Worm (Caenorhabditis elegans) whole organism, L1 larva: ENCODE results near the gene T28A11.20.

ENCODE experiments used
- C34B4.2 ChIP-seq: sonication (generic microtip); optimal IDR thresholded peaks from 2 replicates; lab custom pipeline; 2017; ENCODE audit warnings: mild to moderate bottlenecking, missing genetic modification characterization, missing compliant biosample characterization
- F16B12.6 ChIP-seq: fragments of 150-350 bp; optimal IDR thresholded peaks from 2 replicates; lab custom pipeline; 2014; ENCODE audit warnings: missing biosample characterization, missing genetic modification characterization
- aha-1 ChIP-seq: fragments of 150-350 bp; optimal IDR thresholded peaks from 2 replicates; lab custom pipeline; 2014; ENCODE audit warnings: missing biosample characterization, missing genetic modification characterization
- aly-2 ChIP-seq: fragments of 150-350 bp; optimal IDR thresholded peaks from 2 replicates; lab custom pipeline; 2014; ENCODE audit warnings: missing biosample characterization, missing genetic modification characterization
- blmp-1 ChIP-seq: fragments of 150-350 bp; optimal IDR thresholded peaks from 2 replicates; lab custom pipeline; 2014; ENCODE audit warnings: missing biosample characterization, missing genetic modification characterization
- ceh-63 ChIP-seq: fragments of 200-800 bp; sonication (Bioruptor generic); optimal IDR thresholded peaks from 2 replicates; lab custom pipeline; 2018; ENCODE audit warnings: mild to moderate bottlenecking, missing genetic modification characterization, missing compliant biosample characterization
- dsc-1 ChIP-seq: sonication (generic microtip); optimal IDR thresholded peaks from 2 replicates; lab custom pipeline; 2016; ENCODE audit warnings: mild to moderate bottlenecking, missing genetic modification characterization, missing compliant biosample characterization
- efl-1 ChIP-seq, 4 experiments: fragments of 150-350 bp; optimal IDR thresholded peaks in 3 of 4; peaks in 1 of 4; 1 replicate in 1 of 4; 2 replicates in 3 of 4; lab custom pipeline; 2014; ENCODE audit warnings: missing biosample characterization in 2 of 4, missing genetic modification characterization in 2 of 4, missing genetic modification reagents in 2 of 4
- efl-3 ChIP-seq: fragments of 200-800 bp; sonication (Bioruptor generic); optimal IDR thresholded peaks from 2 replicates; lab custom pipeline; 2018; ENCODE audit warnings: mild to moderate bottlenecking, missing genetic modification characterization, missing compliant biosample characterization
- egl-27 ChIP-seq, 2 experiments: fragments of 150-350 bp in 1 of 2; sonication (generic microtip); optimal IDR thresholded peaks; 3 replicates each; lab custom pipeline; 2017 to 2018; ENCODE audit warnings: missing biosample characterization in 2 of 2, missing genetic modification characterization in 2 of 2, missing genetic modification reagents in 2 of 2
- fkh-10 ChIP-seq: sonication (generic microtip); optimal IDR thresholded peaks from 2 replicates; lab custom pipeline; 2017; ENCODE audit warnings: missing biosample characterization, missing genetic modification reagents, missing genetic modification characterization
- fkh-8 ChIP-seq: sonication (generic microtip); optimal IDR thresholded peaks from 2 replicates; lab custom pipeline; 2016; ENCODE audit warnings: mild to moderate bottlenecking, missing genetic modification characterization, missing compliant biosample characterization
- hlh-4 ChIP-seq: sonication (generic microtip); optimal IDR thresholded peaks from 2 replicates; lab custom pipeline; 2016; ENCODE audit warnings: mild to moderate bottlenecking, missing genetic modification characterization, missing compliant biosample characterization
- hpl-2 ChIP-seq: fragments of 150-350 bp; optimal IDR thresholded peaks from 2 replicates; lab custom pipeline; 2014; ENCODE audit warnings: missing biosample characterization, missing genetic modification reagents, missing genetic modification characterization
- irx-1 ChIP-seq: sonication (generic microtip); optimal IDR thresholded peaks from 2 replicates; lab custom pipeline; 2016; ENCODE audit warnings: missing genetic modification characterization, missing compliant biosample characterization
- isw-1 ChIP-seq: fragments of 200-800 bp; sonication (Bioruptor generic); IDR thresholded peaks from 2 replicates; pipeline ENCODE4 v1.3.6; 2022; ENCODE audit warnings: missing genetic modification characterization, missing compliant biosample characterization
- jun-1 ChIP-seq: fragments of 150-350 bp; optimal IDR thresholded peaks from 2 replicates; lab custom pipeline; 2014; ENCODE audit warnings: missing biosample characterization, missing genetic modification reagents, missing genetic modification characterization
- lin-35 ChIP-seq, 2 experiments: fragments of 150-350 bp; optimal IDR thresholded peaks; 2 replicates each; lab custom pipeline; 2014; ENCODE audit warnings: missing biosample characterization in 2 of 2, missing genetic modification characterization in 2 of 2, missing genetic modification reagents in 2 of 2
- lsy-2 ChIP-seq, 2 experiments: fragments of 150-350 bp; optimal IDR thresholded peaks; 2 replicates each; lab custom pipeline; 2014; ENCODE audit warnings: missing biosample characterization in 2 of 2, missing genetic modification characterization in 2 of 2
- mdl-1 ChIP-seq, 2 experiments: fragments of 150-350 bp; optimal IDR thresholded peaks; 2 replicates each; lab custom pipeline; 2014 to 2017; ENCODE audit warnings: missing biosample characterization in 2 of 2, missing genetic modification characterization in 2 of 2, inconsistent platforms in 1 of 2
- mep-1 ChIP-seq: fragments of 150-350 bp; optimal IDR thresholded peaks from 2 replicates; lab custom pipeline; 2014; ENCODE audit warnings: missing biosample characterization, missing genetic modification characterization
- nhr-12 ChIP-seq: sonication (generic microtip); optimal IDR thresholded peaks from 2 replicates; lab custom pipeline; 2017; ENCODE audit warnings: missing biosample characterization, missing genetic modification characterization
- nhr-20 ChIP-seq: sonication (generic microtip); optimal IDR thresholded peaks from 2 replicates; lab custom pipeline; 2016; ENCODE audit warnings: mild to moderate bottlenecking, missing genetic modification characterization, missing compliant biosample characterization
- nhr-237 ChIP-seq: fragments of 150-350 bp; optimal IDR thresholded peaks from 2 replicates; lab custom pipeline; 2014; ENCODE audit warnings: missing biosample characterization, missing genetic modification characterization
- nhr-71 ChIP-seq: sonication (generic microtip); optimal IDR thresholded peaks from 2 replicates; lab custom pipeline; 2016; ENCODE audit warnings: mild to moderate bottlenecking, missing genetic modification characterization, moderate library complexity, missing compliant biosample characterization
- nhr-77 ChIP-seq: fragments of 150-350 bp; optimal IDR thresholded peaks from 2 replicates; lab custom pipeline; 2014; ENCODE audit warnings: missing biosample characterization, missing genetic modification characterization
- nhr-90 ChIP-seq: sonication (generic microtip); optimal IDR thresholded peaks from 2 replicates; lab custom pipeline; 2016; ENCODE audit warnings: mild to moderate bottlenecking, missing genetic modification characterization, missing compliant biosample characterization; ENCODE audit not compliant: poor library complexity
- pag-3 ChIP-seq: sonication (generic microtip); optimal IDR thresholded peaks from 2 replicates; lab custom pipeline; 2017; ENCODE audit warnings: missing genetic modification characterization, mild to moderate bottlenecking, missing compliant biosample characterization, antibody characterized with exemption, borderline replicate concordance; ENCODE audit not compliant: insufficient read depth
- pax-3 ChIP-seq: fragments of 200-800 bp; sonication (Bioruptor generic); optimal IDR thresholded peaks from 2 replicates; lab custom pipeline; 2018; ENCODE audit warnings: mild to moderate bottlenecking, missing genetic modification characterization, moderate library complexity, missing compliant biosample characterization
- skn-1 ChIP-seq: fragments of 150-350 bp; optimal IDR thresholded peaks from 2 replicates; lab custom pipeline; 2014; ENCODE audit warnings: missing biosample characterization, missing genetic modification characterization
- sox-4 ChIP-seq: sonication (generic microtip); optimal IDR thresholded peaks from 2 replicates; lab custom pipeline; 2016; ENCODE audit warnings: missing genetic modification characterization, missing compliant biosample characterization
- sptf-1 ChIP-seq: fragments of 150-350 bp; optimal IDR thresholded peaks from 2 replicates; lab custom pipeline; 2014; ENCODE audit warnings: missing biosample characterization, missing genetic modification characterization
- swsn-7 ChIP-seq: sonication (generic microtip); optimal IDR thresholded peaks from 2 replicates; lab custom pipeline; 2016; ENCODE audit warnings: missing genetic modification characterization, missing compliant biosample characterization
- unc-30 ChIP-seq: sonication (generic microtip); optimal IDR thresholded peaks from 2 replicates; lab custom pipeline; 2017; ENCODE audit warnings: missing biosample characterization, missing genetic modification characterization
- unc-98 ChIP-seq: fragments of 200-800 bp; sonication (Bioruptor generic); IDR thresholded peaks from 2 replicates; pipeline ENCODE4 v1.3.6; 2022; ENCODE audit warnings: missing genetic modification characterization, missing compliant biosample characterization
- zip-4 ChIP-seq: fragments of 200-800 bp; sonication (Bioruptor generic); optimal IDR thresholded peaks from 2 replicates; lab custom pipeline; 2018; ENCODE audit warnings: mild to moderate bottlenecking, missing genetic modification characterization, moderate library complexity, missing compliant biosample characterization
- ztf-11 ChIP-seq, 2 experiments: sonication (generic microtip); optimal IDR thresholded peaks; 2 replicates each; lab custom pipeline; 2016 to 2017; ENCODE audit warnings: missing genetic modification characterization in 2 of 2, missing biosample characterization in 1 of 2, missing compliant biosample characterization in 1 of 2

Gene T28A11.20

ce11 chrV:3257277-3257676 is 15.8 kb downstream of the T28A11.20 start, which contains the start of gene T28A11.22:
TSS of gene T28A11.22 (plus strand) at chrV:3257577.
- no peak for TF ChIP-seq ceh-63 (GFP tag; lab: Kevin White, UChicago)
- TF ChIP-seq mep-1 (tag; lab: Kevin White, UChicago): no peak
- TF ChIP-seq isw-1 (GFP tag; lab: Robert Waterston, UW): no peak
- no peak for TF ChIP-seq sptf-1
- TF ChIP-seq C34B4.2 (tag; lab: Kevin White, UChicago): no peak
- no peak for TF ChIP-seq mdl-1 (tag; optimal IDR thresholded peaks at IDR 0.05; lab: Kevin White, UChicago)
- TF ChIP-seq unc-98 (GFP tag; lab: Robert Waterston, UW): no peak
- TF ChIP-seq lsy-2 (tag; optimal IDR thresholded peaks at IDR 0.05; lab: Kevin White, UChicago): no peak
- TF ChIP-seq nhr-237 (tag; lab: Kevin White, UChicago): no peak
- no peak for TF ChIP-seq ztf-11 (tag; optimal IDR thresholded peaks at IDR 0.05; lab: Kevin White, UChicago)
- no peak for TF ChIP-seq skn-1 (tag; lab: Kevin White, UChicago)
- no peak for TF ChIP-seq irx-1 (tag; lab: Kevin White, UChicago)
- TF ChIP-seq fkh-10: no peak
- TF ChIP-seq unc-30: no peak
- TF ChIP-seq sox-4 (tag; lab: Kevin White, UChicago): no peak

- no peak for TF ChIP-seq egl-27 (tag; optimal IDR thresholded peaks at IDR 0.05; lab: Kevin White, UChicago)
- TF ChIP-seq blmp-1: no peak
- no peak for TF ChIP-seq F16B12.6
- no peak for TF ChIP-seq nhr-90
- TF ChIP-seq efl-1 (optimal IDR thresholded peaks at IDR 0.05; lab: Kevin White, UChicago): no peak
- no peak for TF ChIP-seq efl-1 (GFP tag; optimal IDR thresholded peaks at IDR 0.05 in 1 of 2; lab: Kevin White, UChicago)
- no peak for TF ChIP-seq aha-1
Observed at ce11 chrV:3256809-3257208, 16.2 kb downstream of the T28A11.20 start.

ce11 chrV:3256051-3256450 is 17.0 kb downstream of the T28A11.20 start, which contains the start of gene srt-63:
TSS of gene srt-63 (minus strand) at chrV:3256151.
- TF ChIP-seq nhr-20 (tag; lab: Kevin White, UChicago) (no peak), nhr-12 (tag; lab: Kevin White, UChicago) (no peak), efl-3 (GFP tag; lab: Kevin White, UChicago) (no peak), swsn-7 (tag; lab: Kevin White, UChicago) (no peak), fkh-8 (tag; lab: Kevin White, UChicago) (no peak), fkh-10 (no peak)

ce11 chrV:3250153-3250552 is 22.9 kb downstream of the T28A11.20 start, which contains the start of gene T28A11.13:
TSS of gene T28A11.13 (minus strand) at chrV:3250253.
- TF ChIP-seq nhr-71 (tag; lab: Kevin White, UChicago): no peak
- TF ChIP-seq jun-1 (tag; lab: Kevin White, UChicago): no peak
- TF ChIP-seq pag-3 (tag; lab: Kevin White, UChicago): no peak
- no peak for TF ChIP-seq F16B12.6
- TF ChIP-seq dsc-1 (tag; lab: Kevin White, UChicago): no peak
- TF ChIP-seq hlh-4 (tag; lab: Kevin White, UChicago): no peak
- no peak for TF ChIP-seq lin-35 (GFP tag; optimal IDR thresholded peaks at IDR 0.05; lab: Kevin White, UChicago)
- no peak for TF ChIP-seq zip-4 (GFP tag; lab: Kevin White, UChicago)
- TF ChIP-seq hpl-2 (GFP tag; lab: Kevin White, UChicago): no peak
- no peak for TF ChIP-seq pax-3 (tag; lab: Kevin White, UChicago)
- no peak for TF ChIP-seq nhr-12 (tag; lab: Kevin White, UChicago)
- no peak for TF ChIP-seq aly-2 (tag; lab: Kevin White, UChicago)
- no peak for TF ChIP-seq mdl-1 (tag; optimal IDR thresholded peaks at IDR 0.05; lab: Kevin White, UChicago)
- no peak for TF ChIP-seq nhr-77 (tag; lab: Kevin White, UChicago)
- TF ChIP-seq unc-98 (GFP tag; lab: Robert Waterston, UW): no peak
- TF ChIP-seq, all 84 proteins: peak for 0
